Worm (Caenorhabditis elegans): Measurements from ENCODE around the gene T22B2.3.
A peak's percentile ranks its signal among the peaks of the same experiment; 100 is the strongest.

T22B2.3 gene

ce11 chrX:3911280-3911679 is 5.8 kb upstream of the T22B2.3 start, which contains the start of gene T22B2.5 (continued):
- TF ChIP-seq pbrm-1 (GFP tag; IDR thresholded peaks at IDR 0.05) = no peak
- TF ChIP-seq Y67H2A.10 (GFP tag; conservative IDR thresholded peaks at IDR 0.05) = no peak
- TF ChIP-seq lin-26 (GFP tag; IDR thresholded peaks at IDR 0.05) = no peak

DNA sequence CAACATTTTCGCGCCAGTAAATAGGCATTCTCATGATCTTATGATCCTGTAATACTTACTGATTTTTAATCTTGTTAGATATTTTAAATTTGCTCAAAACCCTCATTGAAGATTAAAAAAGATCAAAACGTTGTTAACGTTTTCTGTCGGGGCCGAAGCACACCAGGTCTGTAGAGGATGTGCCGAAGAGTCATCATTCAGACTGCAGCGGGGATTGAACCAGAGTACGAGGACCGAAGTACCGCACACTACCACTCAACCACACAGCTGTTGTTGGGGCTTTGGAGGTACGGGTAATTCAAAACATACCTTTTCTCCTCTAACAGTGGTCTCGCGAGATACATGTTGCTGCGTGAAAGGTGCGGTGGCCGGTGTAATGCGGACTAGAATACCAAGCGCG is 2.8 kb upstream of the T22B2.3 start:
- TF ChIP-seq let-526 (GFP tag; IDR thresholded peaks at IDR 0.05) = no peak
- no peak for TF ChIP-seq attf-6 (GFP tag; IDR thresholded peaks at IDR 0.05)
- TF ChIP-seq athp-1 (tag; optimal IDR thresholded peaks at IDR 0.05) = no peak
- TF ChIP-seq snpc-3.4 (tag; optimal IDR thresholded peaks at IDR 0.05) = no peak
- no peak for TF ChIP-seq T26A5.8 (tag; optimal IDR thresholded peaks at IDR 0.05)
- TF ChIP-seq lag-1 (GFP tag; IDR thresholded peaks at IDR 0.05) = no peak
- no peak for TF ChIP-seq lsy-27 (tag; optimal IDR thresholded peaks at IDR 0.05; ENCODE audit: borderline replicate concordance, insufficient read depth)
- TF ChIP-seq nhr-27 (tag; optimal IDR thresholded peaks at IDR 0.05) = no peak
- no peak for TF ChIP-seq K11D2.4 (GFP tag; IDR thresholded peaks at IDR 0.05)
- no peak for TF ChIP-seq attf-3 (GFP tag; conservative IDR thresholded peaks at IDR 0.05)
- no peak for TF ChIP-seq hmg-20 (GFP tag; IDR thresholded peaks at IDR 0.05)
- TF ChIP-seq nhr-179 (tag; optimal IDR thresholded peaks at IDR 0.05) = no peak
- TF ChIP-seq F49E8.2 (tag; optimal IDR thresholded peaks at IDR 0.05; ENCODE audit: insufficient read depth) = no peak
- TF ChIP-seq hlh-12 (tag; optimal IDR thresholded peaks at IDR 0.05) = no peak
- peak; percentile 50 for TF ChIP-seq rpc-1 (optimal IDR thresholded peaks at IDR 0.05)
- peak; percentile 78 for TF ChIP-seq rpc-1 (tag; optimal IDR thresholded peaks at IDR 0.05)
- peak; percentile 26 for TF ChIP-seq ceh-27 (GFP tag; optimal IDR thresholded peaks at IDR 0.05)
- no peak for TF ChIP-seq bed-2 (GFP tag; IDR thresholded peaks at IDR 0.05)
- no peak for TF ChIP-seq F22D6.2 (tag; optimal IDR thresholded peaks at IDR 0.05)
- no peak for TF ChIP-seq mxl-1 (tag; optimal IDR thresholded peaks at IDR 0.05)
- no peak for TF ChIP-seq F33H1.4 (GFP tag; IDR thresholded peaks at IDR 0.05)
- TF ChIP-seq D2030.7 (GFP tag; IDR thresholded peaks at IDR 0.05) = 0 out of 2 replicates have a peak, but pooled peaks have one; percentile 29
- no peak for TF ChIP-seq lin-35 (GFP tag; optimal IDR thresholded peaks at IDR 0.05)
- no peak for TF ChIP-seq nfyb-1 (GFP tag; IDR thresholded peaks at IDR 0.05)
- TF ChIP-seq him-1 (tag; optimal IDR thresholded peaks at IDR 0.05) = peak; percentile 40
- no peak for TF ChIP-seq akir-1 (GFP tag; optimal IDR thresholded peaks at IDR 0.05)
- no peak for TF ChIP-seq nfya-1 (tag; optimal IDR thresholded peaks at IDR 0.05; ENCODE audit: borderline replicate concordance, insufficient read depth)
- TF ChIP-seq ceh-58 (GFP tag; IDR thresholded peaks at IDR 0.05) = no peak
- TF ChIP-seq ceh-40 (GFP tag; IDR thresholded peaks at IDR 0.05) = no peak
- TF ChIP-seq Y67H2A.10 (GFP tag; conservative IDR thresholded peaks at IDR 0.05) = no peak
- TF ChIP-seq snpc-1.1 (tag; optimal IDR thresholded peaks at IDR 0.05; ENCODE audit: insufficient read depth) = no peak
- no peak for TF ChIP-seq ets-4 (GFP tag; optimal IDR thresholded peaks at IDR 0.05)
- TF ChIP-seq cebp-2 (GFP tag; IDR thresholded peaks at IDR 0.05) = no peak
- TF ChIP-seq Y56A3A.18 (GFP tag; IDR thresholded peaks at IDR 0.05) = no peak
- TF ChIP-seq efl-1 (GFP tag; optimal IDR thresholded peaks at IDR 0.05) = no peak
- TF ChIP-seq die-1 (tag; optimal IDR thresholded peaks at IDR 0.05) = peak; percentile 16
- TF ChIP-seq dox-1 (GFP tag; IDR thresholded peaks at IDR 0.05) = no peak
- TF ChIP-seq lin-40 (tag; optimal IDR thresholded peaks at IDR 0.05) = no peak
- TF ChIP-seq ztf-26 (tag; optimal IDR thresholded peaks at IDR 0.05) = no peak
- no peak for TF ChIP-seq F23B12.7 (tag; optimal IDR thresholded peaks at IDR 0.05; ENCODE audit: insufficient read depth)
- no peak for TF ChIP-seq xnd-1 (tag; optimal IDR thresholded peaks at IDR 0.05)
- no peak for TF ChIP-seq nhr-120 (GFP tag; IDR thresholded peaks at IDR 0.05)
- TF ChIP-seq B0261.1 (tag; optimal IDR thresholded peaks at IDR 0.05) = peak; percentile 51
- TF ChIP-seq F37B4.10 (GFP tag; IDR thresholded peaks at IDR 0.05) = no peak
- TF ChIP-seq fkh-3 (tag; optimal IDR thresholded peaks at IDR 0.05) = no peak
- TF ChIP-seq F10E7.11 (tag; optimal IDR thresholded peaks at IDR 0.05) = no peak

Measured in whole organism, young adult.